Fruit fly (Drosophila melanogaster): ENCODE measurements around the gene Bap111.

- TF ChIP-seq GATAd (GFP tag; optimal IDR thresholded peaks at IDR 0.05): no peak
- TF ChIP-seq sv (GFP tag; optimal IDR thresholded peaks at IDR 0.05): no peak
- no peak for TF ChIP-seq CrebA (GFP tag; optimal IDR thresholded peaks at IDR 0.05; ENCODE audit: borderline replicate concordance)
- TF ChIP-seq Dfd (GFP tag; optimal IDR thresholded peaks at IDR 0.05): no peak
- no peak for TF ChIP-seq Sp1 (GFP tag; optimal IDR thresholded peaks at IDR 0.05)
- TF ChIP-seq lola (GFP tag; optimal IDR thresholded peaks at IDR 0.05): no peak
- TF ChIP-seq h (GFP tag; optimal IDR thresholded peaks at IDR 0.05): no peak
- TF ChIP-seq Abd-B (GFP tag; optimal IDR thresholded peaks at IDR 0.05): no peak
- no peak for TF ChIP-seq ey (GFP tag; optimal IDR thresholded peaks at IDR 0.05)
- no peak for TF ChIP-seq pan (optimal IDR thresholded peaks at IDR 0.05)
- TF ChIP-seq OdsH (GFP tag; optimal IDR thresholded peaks at IDR 0.05): no peak
- no peak for TF ChIP-seq usp (GFP tag; optimal IDR thresholded peaks at IDR 0.05)
Observed at dm6 chrX:9187429-9187828, 38.3 kb downstream of the Bap111 start.

Measured in whole organism, wandering third instar larva.